Fruit fly (Drosophila melanogaster) whole organism, embryonic: Measurements from ENCODE around the gene Dop1R2.

Experiments used
- CG14441 ChIP-seq: fragments of 200-800 bp; sonication (Bioruptor generic); IDR thresholded peaks from 2 replicates; pipeline ENCODE4 v1.3.6; 2022; ENCODE audit warnings: missing biosample characterization, missing genetic modification characterization
- CG14965 ChIP-seq: fragments of 200-800 bp; sonication (Bioruptor generic); optimal IDR thresholded peaks from 2 replicates; lab custom pipeline; 2016; ENCODE audit warnings: missing biosample characterization, missing genetic modification characterization, borderline replicate concordance
- CG1602 ChIP-seq: fragments of 200-800 bp; sonication (Bioruptor generic); optimal IDR thresholded peaks from 3 replicates; lab custom pipeline; 2016; ENCODE audit warnings: missing biosample characterization, missing genetic modification characterization
- CG17359 ChIP-seq: fragments of 200-800 bp; sonication (Bioruptor generic); optimal IDR thresholded peaks from 3 replicates; lab custom pipeline; 2018; ENCODE audit warnings: missing biosample characterization, mild to moderate bottlenecking, missing genetic modification characterization, moderate library complexity
- CG17385 ChIP-seq: fragments of 200-800 bp; sonication (Bioruptor generic); optimal IDR thresholded peaks from 3 replicates; lab custom pipeline; 2018; ENCODE audit warnings: missing biosample characterization, mild to moderate bottlenecking, missing genetic modification characterization
- CG18011 ChIP-seq: fragments of 200-800 bp; sonication (Bioruptor generic); optimal IDR thresholded peaks from 2 replicates; lab custom pipeline; 2017; ENCODE audit warnings: missing biosample characterization, missing genetic modification characterization, mild to moderate bottlenecking, moderate library complexity, missing genotype
- CG2116 ChIP-seq: fragments of 200-800 bp; sonication (Bioruptor generic); optimal IDR thresholded peaks from 3 replicates; lab custom pipeline; 2018; ENCODE audit warnings: missing biosample characterization, mild to moderate bottlenecking, missing genetic modification characterization
- CG2889 ChIP-seq: fragments of 200-800 bp; sonication (Bioruptor generic); IDR thresholded peaks from 3 replicates; pipeline ENCODE4 v1.3.6; 2022; ENCODE audit warnings: missing biosample characterization, missing genetic modification characterization
- CG31365 ChIP-seq: fragments of 200-800 bp; sonication (Bioruptor generic); optimal IDR thresholded peaks from 2 replicates; lab custom pipeline; 2018; ENCODE audit warnings: missing biosample characterization, mild to moderate bottlenecking, missing genetic modification characterization
- CG31388 ChIP-seq: fragments of 200-800 bp; sonication (Bioruptor generic); optimal IDR thresholded peaks from 2 replicates; lab custom pipeline; 2016; ENCODE audit warnings: missing biosample characterization, missing genetic modification characterization
- CG31441 ChIP-seq: fragments of 200-800 bp; sonication (Bioruptor generic); IDR thresholded peaks from 2 replicates; pipeline ENCODE4 v1.3.6; 2022; ENCODE audit warnings: missing biosample characterization, missing genetic modification characterization
- CG4282 ChIP-seq: fragments of 200-800 bp; sonication (Bioruptor generic); optimal IDR thresholded peaks from 2 replicates; lab custom pipeline; 2016; ENCODE audit warnings: missing biosample characterization, missing genetic modification characterization
- CG43689 ChIP-seq: fragments of 200-800 bp; sonication (Bioruptor generic); IDR thresholded peaks from 2 replicates; pipeline ENCODE4 v1.3.6; 2022; ENCODE audit warnings: missing biosample characterization, missing genetic modification characterization
- CG6254 ChIP-seq: fragments of 200-800 bp; sonication (Bioruptor generic); optimal IDR thresholded peaks from 3 replicates; lab custom pipeline; 2017; ENCODE audit warnings: mild to moderate bottlenecking, missing biosample characterization, missing genetic modification reagents, missing genetic modification characterization
- CG7271 ChIP-seq: fragments of 200-800 bp; sonication (Bioruptor generic); optimal IDR thresholded peaks from 2 replicates; lab custom pipeline; 2018; ENCODE audit warnings: missing biosample characterization, mild to moderate bottlenecking, missing genetic modification characterization, moderate library complexity
- CG7963 ChIP-seq: fragments of 200-800 bp; sonication (Bioruptor generic); IDR thresholded peaks from 3 replicates; pipeline ENCODE4 v1.3.6; 2022; ENCODE audit warnings: missing biosample characterization, missing genetic modification characterization; ENCODE audit not compliant: partially characterized antibody
- CG8478 ChIP-seq: fragments of >200 bp; optimal IDR thresholded peaks from 2 replicates; lab custom pipeline; 2018
- CG9437 ChIP-seq: fragments of 200-800 bp; sonication (Bioruptor generic); optimal IDR thresholded peaks from 2 replicates; lab custom pipeline; 2018; ENCODE audit warnings: missing biosample characterization, mild to moderate bottlenecking, missing genetic modification characterization
- Deaf1 ChIP-seq: fragments of 200-800 bp; optimal IDR thresholded peaks from 3 replicates; lab custom pipeline; 2019; ENCODE audit warnings: missing biosample characterization, mild to moderate bottlenecking, missing genetic modification characterization, moderate library complexity
- Dfd ChIP-seq, 2 experiments: fragments of >200 bp; optimal IDR thresholded peaks; 2 replicates each; lab custom pipeline; 2017; ENCODE audit warnings: missing biosample characterization in 2 of 2, missing genetic modification characterization in 2 of 2
- Doc3 ChIP-seq: fragments of 200-800 bp; sonication (Bioruptor generic); IDR thresholded peaks from 3 replicates; pipeline ENCODE4 v1.3.6; 2022; ENCODE audit warnings: missing biosample characterization, missing genetic modification characterization; ENCODE audit not compliant: partially characterized antibody
- Dp ChIP-seq: fragments of 200-800 bp; sonication (Bioruptor generic); optimal IDR thresholded peaks from 2 replicates; lab custom pipeline; 2018; ENCODE audit warnings: missing biosample characterization, mild to moderate bottlenecking, missing genetic modification characterization, moderate library complexity
- GATAe ChIP-seq: fragments of 200-800 bp; sonication (Bioruptor generic); conservative IDR thresholded peaks from 2 replicates; pipeline ENCODE4 v1.3.6; 2022; ENCODE audit warnings: missing biosample characterization, missing genetic modification characterization
- HLH4C ChIP-seq: fragments of 200-800 bp; sonication (Bioruptor generic); IDR thresholded peaks from 3 replicates; pipeline ENCODE4 v1.3.6; 2022; ENCODE audit warnings: missing biosample characterization, missing genetic modification characterization; ENCODE audit not compliant: partially characterized antibody
- HLH54F ChIP-seq: fragments of 200-800 bp; sonication (Bioruptor generic); optimal IDR thresholded peaks from 3 replicates; lab custom pipeline; 2016; ENCODE audit warnings: missing biosample characterization, missing genetic modification characterization
- NFAT ChIP-seq: fragments of 200-800 bp; sonication (Bioruptor generic); IDR thresholded peaks from 2 replicates; pipeline ENCODE4 v1.3.6; 2022; ENCODE audit warnings: missing biosample characterization, missing genetic modification characterization
- bab2 ChIP-seq: fragments of 200-800 bp; sonication (Bioruptor generic); optimal IDR thresholded peaks from 2 replicates; lab custom pipeline; 2016; ENCODE audit warnings: missing biosample characterization, missing genetic modification characterization
- chn ChIP-seq: fragments of 200-800 bp; sonication (Bioruptor generic); optimal IDR thresholded peaks from 2 replicates; lab custom pipeline; 2016; ENCODE audit warnings: missing biosample characterization, missing genetic modification characterization
- ewg ChIP-seq: fragments of 200-800 bp; sonication (Bioruptor generic); optimal IDR thresholded peaks from 3 replicates; lab custom pipeline; 2017; ENCODE audit warnings: mild to moderate bottlenecking, missing biosample characterization, missing genetic modification reagents, missing genetic modification characterization
- gce ChIP-seq: fragments of 200-800 bp; sonication (Bioruptor generic); IDR thresholded peaks from 3 replicates; pipeline ENCODE4 v1.3.6; 2022; ENCODE audit warnings: missing biosample characterization, missing genetic modification characterization
- gsb ChIP-seq: fragments of 200-800 bp; sonication (Bioruptor generic); IDR thresholded peaks from 2 replicates; pipeline ENCODE4 v1.3.6; 2022; ENCODE audit warnings: missing biosample characterization, missing genetic modification characterization
- hkb ChIP-seq, 2 experiments: fragments of 200-800 bp in 1 of 2; fragments of >200 bp in 1 of 2; sonication (Bioruptor generic) in 1 of 2; IDR thresholded peaks in 1 of 2; optimal IDR thresholded peaks in 1 of 2; 2 replicates each; pipeline versions ENCODE4 v1.3.6 to Lab custom; 2017 to 2022; ENCODE audit warnings: missing biosample characterization in 1 of 2, missing genetic modification characterization in 1 of 2
- ind ChIP-seq: fragments of 200-800 bp; sonication (Bioruptor generic); optimal IDR thresholded peaks from 3 replicates; lab custom pipeline; 2016; ENCODE audit warnings: missing biosample characterization, missing genetic modification characterization
- knrl ChIP-seq: fragments of 200-800 bp; sonication (Bioruptor generic); IDR thresholded peaks from 3 replicates; pipeline ENCODE4 v1.3.6; 2022; ENCODE audit warnings: missing biosample characterization, missing genetic modification characterization; ENCODE audit not compliant: partially characterized antibody
- mld ChIP-seq: fragments of 200-800 bp; sonication (Bioruptor generic); IDR thresholded peaks from 3 replicates; pipeline ENCODE4 v1.3.6; 2022; ENCODE audit warnings: missing biosample characterization, missing genetic modification characterization; ENCODE audit not compliant: partially characterized antibody
- nau ChIP-seq: fragments of 200-800 bp; sonication (Bioruptor generic); optimal IDR thresholded peaks from 3 replicates; lab custom pipeline; 2017; ENCODE audit warnings: missing biosample characterization, mild to moderate bottlenecking, missing genetic modification characterization, missing genetic modification reagents
- pan ChIP-seq, 4 experiments: fragments of >200 bp in 3 of 4; fragments of 200-800 bp in 1 of 4; sonication (Bioruptor generic) in 1 of 4; optimal IDR thresholded peaks in 3 of 4; IDR thresholded peaks in 1 of 4; 2 replicates each; pipeline versions ENCODE4 v1.3.6 to Lab custom; 2017 to 2022; ENCODE audit warnings: missing biosample characterization in 2 of 4, missing genetic modification characterization in 2 of 4, mixed read lengths in 1 of 4
- prd ChIP-seq, 3 experiments: fragments of >200 bp in 2 of 3; fragments of 200-800 bp in 1 of 3; sonication (Bioruptor generic) in 1 of 3; optimal IDR thresholded peaks in 2 of 3; IDR thresholded peaks in 1 of 3; 2 replicates in 2 of 3; 3 replicates in 1 of 3; pipeline versions ENCODE4 v1.3.6 to Lab custom; 2017 to 2022; ENCODE audit warnings: missing biosample characterization in 1 of 3, missing genetic modification characterization in 1 of 3
- pum ChIP-seq: fragments of 200-800 bp; sonication (Bioruptor generic); optimal IDR thresholded peaks from 2 replicates; lab custom pipeline; 2016; ENCODE audit warnings: missing biosample characterization, missing genetic modification characterization
- sc ChIP-seq, 3 experiments: fragments of >200 bp in 2 of 3; fragments of 200-800 bp in 1 of 3; sonication (Bioruptor generic) in 1 of 3; optimal IDR thresholded peaks; 2 replicates in 2 of 3; 3 replicates in 1 of 3; lab custom pipeline; 2017; ENCODE audit warnings: mild to moderate bottlenecking in 1 of 3, missing biosample characterization in 1 of 3, missing genetic modification characterization in 1 of 3, missing genetic modification reagents in 1 of 3
- sd ChIP-seq: fragments of 200-800 bp; sonication (Bioruptor generic); optimal IDR thresholded peaks from 3 replicates; lab custom pipeline; 2018; ENCODE audit warnings: missing biosample characterization, mild to moderate bottlenecking, missing genetic modification characterization, moderate library complexity
- sens-2 ChIP-seq: fragments of 200-800 bp; sonication (Bioruptor generic); IDR thresholded peaks from 2 replicates; pipeline ENCODE4 v1.3.6; 2022; ENCODE audit warnings: missing biosample characterization, missing genetic modification characterization
- slbo ChIP-seq: fragments of 200-800 bp; sonication (Bioruptor generic); IDR thresholded peaks from 2 replicates; pipeline ENCODE4 v1.3.6; 2022; ENCODE audit warnings: missing biosample characterization, missing genetic modification characterization
- stc ChIP-seq: fragments of 200-800 bp; sonication (Bioruptor generic); IDR thresholded peaks from 2 replicates; pipeline ENCODE4 v1.3.6; 2022; ENCODE audit warnings: missing biosample characterization, missing genetic modification characterization
- tio ChIP-seq: fragments of 200-800 bp; sonication (Bioruptor generic); optimal IDR thresholded peaks from 2 replicates; lab custom pipeline; 2017; ENCODE audit warnings: missing biosample characterization, missing genetic modification characterization, inconsistent platforms
- tll ChIP-seq, 2 experiments: fragments of 200-800 bp in 1 of 2; fragments of >200 bp in 1 of 2; sonication (Bioruptor generic) in 1 of 2; optimal IDR thresholded peaks; 2 replicates each; lab custom pipeline; 2017 to 2019; ENCODE audit warnings: missing biosample characterization in 2 of 2, missing genetic modification characterization in 2 of 2, mild to moderate bottlenecking in 1 of 2, moderate library complexity in 1 of 2
- yki ChIP-seq: fragments of >200 bp; optimal IDR thresholded peaks from 3 replicates; lab custom pipeline; 2018

The Dop1R2 gene

DNA sequence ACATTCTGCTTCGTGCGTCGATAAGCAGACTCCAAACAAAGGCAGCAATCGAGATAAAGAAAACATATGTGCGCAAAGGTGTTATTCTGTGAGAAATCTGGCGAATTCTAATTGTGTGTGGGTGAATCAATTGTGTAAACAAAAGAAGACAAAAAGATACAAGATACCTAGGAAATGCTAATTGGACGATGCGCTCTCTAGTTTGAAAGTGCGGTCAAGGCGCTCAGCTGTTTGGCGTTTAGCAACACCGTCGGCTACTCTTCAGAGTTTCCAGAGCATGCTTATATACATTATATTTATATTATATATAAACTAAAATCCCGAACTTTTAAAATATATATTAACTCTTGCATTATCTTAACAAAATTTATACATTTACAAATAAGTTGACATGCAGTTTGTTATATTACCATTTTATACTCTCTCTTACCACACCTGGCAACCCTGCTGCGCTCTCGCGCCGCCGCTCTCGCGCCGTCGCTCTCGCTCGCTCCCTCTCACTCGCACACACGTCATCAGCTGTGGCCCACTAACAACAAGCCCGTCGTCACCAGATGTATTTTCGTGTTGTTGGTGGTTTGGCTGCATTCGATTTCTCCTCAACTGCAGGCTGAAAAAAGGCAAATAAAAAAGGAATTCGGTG is 41.1 kb downstream of the Dop1R2 start, which contains the start of gene CG1907 (continued):
- peak; percentile 95 for TF ChIP-seq CG17385 (GFP tag; lab: Kevin White, UChicago)
- no peak for TF ChIP-seq sc (optimal IDR thresholded peaks at IDR 0.05; lab: Kevin White, UChicago)
- TF ChIP-seq sc (GFP tag; optimal IDR thresholded peaks at IDR 0.05; lab: Kevin White, UChicago): peak; percentile 97
- peak; percentile 98 for TF ChIP-seq CG14441 (GFP tag; lab: Robert Waterston, UW)
- TF ChIP-seq ind (GFP tag; lab: Kevin White, UChicago): peak; percentile 98
- TF ChIP-seq knrl (GFP tag; lab: Robert Waterston, UW): peak; percentile 42; the same call in 1 of the 3 replicates
- TF ChIP-seq CG7271 (tag; lab: Kevin White, UChicago): peak; percentile 98
- TF ChIP-seq CG17359: peak; percentile 98
- peak in 1 of 2 experiments; percentile 86 for TF ChIP-seq tll (GFP tag; optimal IDR thresholded peaks at IDR 0.05; lab: Kevin White, UChicago)
- TF ChIP-seq CG8478 (lab: Kevin White, UChicago): no peak
- TF ChIP-seq nau: peak; percentile 95
- TF ChIP-seq GATAe (GFP tag; lab: Robert Waterston, UW): peak; percentile 94
- TF ChIP-seq hkb (optimal IDR thresholded peaks at IDR 0.05; lab: Kevin White, UChicago): peak; percentile 20
- TF ChIP-seq hkb (GFP tag; IDR thresholded peaks at IDR 0.05; lab: Robert Waterston, UW): peak; percentile 99
- peak; percentile 98 for TF ChIP-seq CG1602 (GFP tag; lab: Kevin White, UChicago)
- peak; percentile 78 for TF ChIP-seq Dp (GFP tag; lab: Kevin White, UChicago)
- no peak for TF ChIP-seq Doc3 (GFP tag; lab: Robert Waterston, UW)
- peak; percentile 97 for TF ChIP-seq gce (GFP tag; lab: Robert Waterston, UW)
- TF ChIP-seq tio (GFP tag; lab: Kevin White, UChicago): peak; percentile 94
- peak; percentile 89 for TF ChIP-seq yki (lab: Kevin White, UChicago)
- no peak for TF ChIP-seq pan (optimal IDR thresholded peaks at IDR 0.05; lab: Kevin White, UChicago)
- TF ChIP-seq pan (GFP tag; optimal IDR thresholded peaks at IDR 0.05 in 1 of 2, IDR thresholded peaks at IDR 0.05 in 1 of 2): peak in 1 of 2 experiments; percentile 99
- peak; percentile 90 for TF ChIP-seq chn (GFP tag; lab: Kevin White, UChicago)
- TF ChIP-seq pum: peak; percentile 86
- TF ChIP-seq CG2116 (GFP tag; lab: Kevin White, UChicago): peak; percentile 89
- peak; percentile 94 for TF ChIP-seq CG2889 (GFP tag; lab: Robert Waterston, UW)
- peak; percentile 99 for TF ChIP-seq slbo (GFP tag; lab: Robert Waterston, UW)
- peak; percentile 100 for TF ChIP-seq ewg (GFP tag; lab: Kevin White, UChicago)
- no peak for TF ChIP-seq prd (optimal IDR thresholded peaks at IDR 0.05; lab: Kevin White, UChicago)
- TF ChIP-seq prd (GFP tag; IDR thresholded peaks at IDR 0.05; lab: Robert Waterston, UW): peak; percentile 99
- no peak for TF ChIP-seq mld
- TF ChIP-seq CG14965 (GFP tag; lab: Kevin White, UChicago): no peak
- peak; percentile 95 for TF ChIP-seq sens-2
- peak; percentile 93 for TF ChIP-seq CG9437
- peak; percentile 96 for TF ChIP-seq CG31388 (GFP tag; lab: Kevin White, UChicago)
- TF ChIP-seq HLH54F: peak; percentile 76
- peak; percentile 96 for TF ChIP-seq gsb
- no peak for TF ChIP-seq Dfd (GFP tag; optimal IDR thresholded peaks at IDR 0.05; lab: Kevin White, UChicago)
- TF ChIP-seq CG18011: peak; percentile 90
- TF ChIP-seq CG6254 (GFP tag; lab: Kevin White, UChicago): peak; percentile 96
- TF ChIP-seq stc (GFP tag; lab: Robert Waterston, UW): peak; percentile 98
- peak; percentile 88 for TF ChIP-seq Deaf1
- peak; percentile 99 for TF ChIP-seq CG31441 (GFP tag; lab: Robert Waterston, UW)
- TF ChIP-seq CG4282 (GFP tag; lab: Kevin White, UChicago): peak; percentile 58
- TF ChIP-seq HLH4C: 0 out of 3 replicates have a peak, but pooled peaks have one; percentile 49
- TF ChIP-seq CG43689: peak; percentile 97
- peak; percentile 81 for TF ChIP-seq CG31365 (tag; lab: Kevin White, UChicago)
- peak; percentile 87 for TF ChIP-seq sd (tag; lab: Kevin White, UChicago)
- peak; percentile 96 for TF ChIP-seq NFAT (GFP tag; lab: Robert Waterston, UW)
- peak; percentile 88 for TF ChIP-seq bab2 (GFP tag; lab: Kevin White, UChicago)
- TF ChIP-seq CG7963 (GFP tag; lab: Robert Waterston, UW): no peak
